Worm (Caenorhabditis elegans) whole organism, early embryonic: Measurements from ENCODE around the gene rnp-1.

Experiments
- ama-1 ChIP-seq: fragments of 150-350 bp; optimal IDR thresholded peaks from 2 replicates; lab custom pipeline; 2014
- flt-1 ChIP-seq: fragments of 200-800 bp; sonication (Bioruptor generic); IDR thresholded peaks from 2 replicates; pipeline ENCODE4 v1.3.6; 2022; ENCODE audit warnings: missing genetic modification characterization, missing compliant biosample characterization
- tbx-11 ChIP-seq: fragments of 200-800 bp; sonication (Bioruptor generic); IDR thresholded peaks from 2 replicates; pipeline ENCODE4 v1.3.6; 2022; ENCODE audit warnings: missing genetic modification characterization, missing compliant biosample characterization
- tbx-37 ChIP-seq: fragments of 200-800 bp; sonication (Bioruptor generic); conservative IDR thresholded peaks from 2 replicates; pipeline ENCODE4 v1.3.6; 2022; ENCODE audit warnings: missing genetic modification reagents, missing genetic modification characterization, missing compliant biosample characterization

- no peak for TF ChIP-seq tbx-37 (GFP tag; lab: Robert Waterston, UW)
- TF ChIP-seq ama-1 (lab: Kevin White, UChicago): no peak
- no peak for TF ChIP-seq tbx-11 (GFP tag; lab: Robert Waterston, UW)
- no peak for TF ChIP-seq flt-1
These were observed 25.0 kb upstream of the rnp-1 start for ce11 chrV:12167031-12167430.
